Worm (Caenorhabditis elegans) whole organism, L3 larva: ENCODE measurements around the gene rps-25.
A peak's percentile ranks its signal among the peaks of the same experiment; 100 is the strongest.

Experiments
- R02D3.7 ChIP-seq: fragments of 150-350 bp; optimal IDR thresholded peaks from 2 replicates; lab custom pipeline; 2014; ENCODE audit warnings: missing biosample characterization, missing genetic modification characterization
- ZK546.5 ChIP-seq: sonication (generic microtip); optimal IDR thresholded peaks from 2 replicates; lab custom pipeline; 2017; ENCODE audit warnings: missing biosample characterization, missing genetic modification characterization
- aly-2 ChIP-seq: fragments of 150-350 bp; optimal IDR thresholded peaks from 2 replicates; lab custom pipeline; 2014; ENCODE audit warnings: missing biosample characterization, missing genetic modification characterization
- ama-1 ChIP-seq: fragments of 150-350 bp; optimal IDR thresholded peaks from 2 replicates; lab custom pipeline; 2018
- ceh-16 ChIP-seq: sonication (generic microtip); optimal IDR thresholded peaks from 2 replicates; lab custom pipeline; 2017; ENCODE audit warnings: missing biosample characterization, missing genetic modification characterization
- ceh-28 ChIP-seq: fragments of 150-350 bp; optimal IDR thresholded peaks from 2 replicates; lab custom pipeline; 2014; ENCODE audit warnings: missing biosample characterization, missing genetic modification reagents, missing genetic modification characterization
- ceh-82 ChIP-seq: fragments of 150-350 bp; optimal IDR thresholded peaks from 2 replicates; lab custom pipeline; 2014; ENCODE audit warnings: missing biosample characterization, missing genetic modification characterization
- daf-12 ChIP-seq: fragments of 150-350 bp; optimal IDR thresholded peaks from 2 replicates; lab custom pipeline; 2014; ENCODE audit warnings: missing biosample characterization, missing genetic modification reagents, missing genetic modification characterization
- egl-5 ChIP-seq: fragments of 150-350 bp; optimal IDR thresholded peaks from 2 replicates; lab custom pipeline; 2017; ENCODE audit warnings: missing biosample characterization, missing genetic modification reagents, missing genetic modification characterization, inconsistent platforms
- elt-1 ChIP-seq: fragments of 150-350 bp; optimal IDR thresholded peaks from 2 replicates; lab custom pipeline; 2014; ENCODE audit warnings: missing biosample characterization, missing genetic modification characterization
- elt-2 ChIP-seq: sonication (generic microtip); optimal IDR thresholded peaks from 2 replicates; lab custom pipeline; 2016; ENCODE audit warnings: missing genetic modification reagents, mild to moderate bottlenecking, missing genetic modification characterization, missing compliant biosample characterization
- elt-3 ChIP-seq, 3 experiments: fragments of 150-350 bp in 1 of 3; sonication (generic microtip) in 2 of 3; optimal IDR thresholded peaks; 2 replicates in 2 of 3; 4 replicates in 1 of 3; lab custom pipeline; 2014 to 2017; ENCODE audit warnings: missing biosample characterization in 3 of 3, missing genetic modification characterization in 3 of 3
- fkh-10 ChIP-seq: sonication (generic microtip); optimal IDR thresholded peaks from 2 replicates; lab custom pipeline; 2017; ENCODE audit warnings: missing biosample characterization, missing genetic modification reagents, missing genetic modification characterization
- hmg-11 ChIP-seq: sonication (generic microtip); optimal IDR thresholded peaks from 2 replicates; lab custom pipeline; 2016; ENCODE audit warnings: missing genetic modification characterization, missing compliant biosample characterization
- lin-15B ChIP-seq: fragments of 150-350 bp; optimal IDR thresholded peaks from 2 replicates; lab custom pipeline; 2014; ENCODE audit warnings: missing biosample characterization, missing genetic modification characterization
- lin-39 ChIP-seq: fragments of 150-350 bp; optimal IDR thresholded peaks from 2 replicates; lab custom pipeline; 2018; ENCODE audit warnings: missing biosample characterization, missing genetic modification reagents, missing genetic modification characterization
- lsy-12 ChIP-seq: sonication (generic microtip); optimal IDR thresholded peaks from 2 replicates; lab custom pipeline; 2016; ENCODE audit warnings: mild to moderate bottlenecking, missing genetic modification characterization, missing compliant biosample characterization
- mdl-1 ChIP-seq: fragments of 150-350 bp; optimal IDR thresholded peaks from 2 replicates; lab custom pipeline; 2014; ENCODE audit warnings: missing biosample characterization, missing genetic modification characterization
- mml-1 ChIP-seq: fragments of 150-350 bp; sonication (generic microtip); optimal IDR thresholded peaks from 3 replicates; lab custom pipeline; 2014; ENCODE audit warnings: missing biosample characterization, missing genetic modification characterization
- nfya-1 ChIP-seq: sonication (generic microtip); optimal IDR thresholded peaks from 2 replicates; lab custom pipeline; 2017; ENCODE audit warnings: missing genetic modification characterization, mild to moderate bottlenecking, missing compliant biosample characterization, antibody characterized with exemption, moderate library complexity; ENCODE audit not compliant: insufficient read depth
- nhr-23 ChIP-seq: fragments of 150-350 bp; optimal IDR thresholded peaks from 2 replicates; lab custom pipeline; 2014; ENCODE audit warnings: missing biosample characterization, missing genetic modification reagents, missing genetic modification characterization
- nhr-237 ChIP-seq: fragments of 150-350 bp; optimal IDR thresholded peaks from 2 replicates; lab custom pipeline; 2014; ENCODE audit warnings: missing biosample characterization, missing genetic modification characterization
- nhr-25 ChIP-seq: sonication (generic microtip); optimal IDR thresholded peaks from 2 replicates; lab custom pipeline; 2017; ENCODE audit warnings: missing biosample characterization, missing genetic modification characterization
- nhr-28 ChIP-seq: fragments of 150-350 bp; optimal IDR thresholded peaks from 2 replicates; lab custom pipeline; 2014; ENCODE audit warnings: missing biosample characterization, missing genetic modification characterization
- nhr-76 ChIP-seq: fragments of 150-350 bp; sonication (generic microtip); optimal IDR thresholded peaks from 5 replicates; lab custom pipeline; 2014; ENCODE audit warnings: missing biosample characterization, missing genetic modification characterization
- nhr-77 ChIP-seq: fragments of 150-350 bp; optimal IDR thresholded peaks from 2 replicates; lab custom pipeline; 2014; ENCODE audit warnings: missing biosample characterization, missing genetic modification characterization
- pha-4 ChIP-seq: fragments of 150-350 bp; optimal IDR thresholded peaks from 2 replicates; lab custom pipeline; 2014; ENCODE audit warnings: missing biosample characterization, missing genetic modification reagents, missing genetic modification characterization
- pqm-1 ChIP-seq: fragments of 150-350 bp; optimal IDR thresholded peaks from 2 replicates; lab custom pipeline; 2017; ENCODE audit warnings: missing biosample characterization, missing genetic modification characterization, inconsistent platforms
- skn-1 ChIP-seq: fragments of 150-350 bp; optimal IDR thresholded peaks from 2 replicates; lab custom pipeline; 2014; ENCODE audit warnings: missing biosample characterization, missing genetic modification characterization
- tbx-2 ChIP-seq: sonication (generic microtip); optimal IDR thresholded peaks from 2 replicates; lab custom pipeline; 2016; ENCODE audit warnings: mild to moderate bottlenecking, missing genetic modification characterization, missing compliant biosample characterization
- unc-62 ChIP-seq: fragments of 150-350 bp; sonication (generic microtip); optimal IDR thresholded peaks from 4 replicates; lab custom pipeline; 2014; ENCODE audit warnings: missing biosample characterization, missing genetic modification reagents, missing genetic modification characterization
- ztf-11 ChIP-seq: fragments of 150-350 bp; optimal IDR thresholded peaks from 2 replicates; lab custom pipeline; 2014; ENCODE audit warnings: missing biosample characterization, missing genetic modification characterization
- ztf-4 ChIP-seq: fragments of 150-350 bp; optimal IDR thresholded peaks from 2 replicates; lab custom pipeline; 2014; ENCODE audit warnings: missing biosample characterization, missing genetic modification characterization

Gene rps-25

ce11 chrIV:5946602-5947444 is 582 bp downstream of the rps-25 start, which contains the start of gene inx-7 (continued):
- TF ChIP-seq nhr-25 (tag; lab: Kevin White, UChicago) (peak; percentile 3), mml-1 (no peak)

ce11 chrIV:5945455-5945854 is 1.9 kb downstream of the rps-25 start:
- TF ChIP-seq unc-62 (no peak), ama-1 (lab: Kevin White, UChicago) (no peak), R02D3.7 (tag; lab: Kevin White, UChicago) (no peak), ztf-4 (tag; lab: Kevin White, UChicago) (no peak), nhr-76 (no peak), lin-15B (tag; lab: Kevin White, UChicago) (no peak), fkh-10 (GFP tag; lab: Kevin White, UChicago) (no peak), aly-2 (tag; lab: Kevin White, UChicago) (no peak), ceh-82 (no peak), tbx-2 (no peak), elt-2 (tag; lab: Kevin White, UChicago) (no peak), ZK546.5 (tag; lab: Kevin White, UChicago) (no peak), skn-1 (tag; lab: Kevin White, UChicago) (no peak)

- TF ChIP-seq lin-39 (tag; lab: Kevin White, UChicago) (peak; percentile 3), nhr-25 (tag; lab: Kevin White, UChicago) (no peak)
Observed at ce11 chrIV:5944172-5944571, 3.2 kb downstream of the rps-25 start.

ce11 chrIV:5941236-5941976 is 6.0 kb downstream of the rps-25 start, which contains the start of gene pfkb-1.2:
Gene pfkb-1.2 (plus strand): TSS chrIV:5941926.
- no peak for TF ChIP-seq lsy-12 (tag; lab: Kevin White, UChicago)
- TF ChIP-seq nfya-1 (tag; lab: Kevin White, UChicago) = peak; percentile 40
- TF ChIP-seq ZK546.5 (tag; lab: Kevin White, UChicago) = no peak
- TF ChIP-seq pha-4 = peak; percentile 6
- TF ChIP-seq hmg-11 = no peak
- no peak for TF ChIP-seq nhr-77
- peak; percentile 60 for TF ChIP-seq lin-39 (tag; lab: Kevin White, UChicago)
- no peak for TF ChIP-seq daf-12 (tag; lab: Kevin White, UChicago)
- peak; percentile 32 for TF ChIP-seq egl-5 (tag; lab: Kevin White, UChicago)

ce11 chrIV:5940608-5941007 is 6.8 kb downstream of the rps-25 start:
- no peak for TF ChIP-seq lsy-12 (tag; lab: Kevin White, UChicago)
- TF ChIP-seq nhr-23 (tag; lab: Kevin White, UChicago) = peak; percentile 17
- TF ChIP-seq ceh-16 (tag; lab: Kevin White, UChicago) = no peak
- TF ChIP-seq lin-15B (tag; lab: Kevin White, UChicago) = peak; percentile 22
- TF ChIP-seq nhr-76 = no peak
- TF ChIP-seq R02D3.7 (tag; lab: Kevin White, UChicago) = no peak
- TF ChIP-seq mml-1 = no peak
- TF ChIP-seq ceh-28 (tag; lab: Kevin White, UChicago) = peak; percentile 21

ce11 chrIV:5939908-5940307 is 7.5 kb downstream of the rps-25 start:
- TF ChIP-seq lsy-12 (tag; lab: Kevin White, UChicago) = no peak
- no peak for TF ChIP-seq aly-2 (tag; lab: Kevin White, UChicago)
- no peak for TF ChIP-seq elt-3 (tag; optimal IDR thresholded peaks at IDR 0.05; lab: Kevin White, UChicago)
- no peak for TF ChIP-seq hmg-11
- no peak for TF ChIP-seq R02D3.7 (tag; lab: Kevin White, UChicago)
- TF ChIP-seq lin-39 (tag; lab: Kevin White, UChicago) = no peak
- TF ChIP-seq nhr-23 (tag; lab: Kevin White, UChicago) = no peak
- no peak for TF ChIP-seq ztf-11
- TF ChIP-seq elt-1 (tag; lab: Kevin White, UChicago) = no peak
- no peak for TF ChIP-seq mdl-1 (tag; lab: Kevin White, UChicago)
- no peak for TF ChIP-seq nhr-237 (tag; lab: Kevin White, UChicago)
- TF ChIP-seq egl-5 (tag; lab: Kevin White, UChicago) = no peak
- no peak for TF ChIP-seq fkh-10 (GFP tag; lab: Kevin White, UChicago)
- no peak for TF ChIP-seq pqm-1
- TF ChIP-seq unc-62 = no peak
- no peak for TF ChIP-seq nhr-28
- no peak for TF ChIP-seq nhr-25 (tag; lab: Kevin White, UChicago)
- TF ChIP-seq nfya-1 (tag; lab: Kevin White, UChicago) = no peak
